Fruit fly (Drosophila melanogaster) whole organism, adult: Measurements from ENCODE around the gene beta4GalT7.

Experiments used
- Hr96 ChIP-seq: fragments of 200-800 bp; sonication (Bioruptor generic); optimal IDR thresholded peaks from 2 replicates; lab custom pipeline; 2016; ENCODE audit warnings: missing biosample characterization, missing genetic modification characterization
- bab1 ChIP-seq: fragments of 200-800 bp; sonication (Bioruptor generic); optimal IDR thresholded peaks from 3 replicates; lab custom pipeline; 2019; ENCODE audit warnings: missing biosample characterization, mild to moderate bottlenecking, missing genetic modification characterization, moderate library complexity
- cic ChIP-seq: fragments of 200-800 bp; sonication (Bioruptor generic); optimal IDR thresholded peaks from 2 replicates; lab custom pipeline; 2017; ENCODE audit warnings: missing biosample characterization, mild to moderate bottlenecking, missing genetic modification characterization, moderate library complexity

DNA sequence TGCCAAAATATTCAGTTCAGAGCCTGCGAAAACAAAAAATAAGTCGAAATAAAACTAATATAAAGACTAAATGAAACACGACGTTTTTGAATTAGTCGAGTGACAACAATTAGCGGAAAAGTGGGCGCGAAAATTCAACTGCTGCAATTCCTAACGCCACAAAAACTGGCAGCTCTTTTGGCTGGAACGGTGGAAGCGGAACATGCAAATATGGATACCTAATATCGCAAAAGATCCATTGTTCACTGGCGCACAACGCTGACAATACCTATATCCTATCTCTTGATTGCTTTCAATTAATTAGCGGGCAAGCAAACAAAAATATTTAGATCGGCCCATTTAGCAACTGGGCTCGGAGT is 26.3 kb downstream of the beta4GalT7 start, which contains the start of gene CG11791:
- TF ChIP-seq cic (GFP tag; lab: Kevin White, UChicago) (no peak), bab1 (no peak), Hr96 (GFP tag; lab: Kevin White, UChicago) (no peak)
